Worm (Caenorhabditis elegans) whole organism, late embryonic: ENCODE results near the gene lipl-1.

Experiments
- ceh-18 ChIP-seq: sonication (generic microtip); optimal IDR thresholded peaks from 2 replicates; lab custom pipeline; 2016; ENCODE audit warnings: missing genetic modification characterization, missing compliant biosample characterization
- ceh-24 ChIP-seq: sonication (generic microtip); optimal IDR thresholded peaks from 2 replicates; lab custom pipeline; 2016; ENCODE audit warnings: mild to moderate bottlenecking, missing genetic modification characterization, missing compliant biosample characterization
- elt-2 ChIP-seq: sonication (generic microtip); optimal IDR thresholded peaks from 2 replicates; lab custom pipeline; 2016; ENCODE audit warnings: missing genetic modification reagents, missing genetic modification characterization, missing compliant biosample characterization
- eyg-1 ChIP-seq: sonication (generic microtip); optimal IDR thresholded peaks from 2 replicates; lab custom pipeline; 2016; ENCODE audit warnings: missing genotype, missing genetic modification characterization, missing compliant biosample characterization
- gmeb-2 ChIP-seq: sonication (generic microtip); optimal IDR thresholded peaks from 2 replicates; lab custom pipeline; 2016; ENCODE audit warnings: missing genetic modification characterization, inconsistent platforms, missing compliant biosample characterization
- hlh-13 ChIP-seq: fragments of 200-800 bp; sonication (Bioruptor generic); optimal IDR thresholded peaks from 2 replicates; lab custom pipeline; 2018; ENCODE audit warnings: mild to moderate bottlenecking, missing genetic modification characterization, missing compliant biosample characterization
- madf-2 ChIP-seq: sonication (generic microtip); optimal IDR thresholded peaks from 2 replicates; lab custom pipeline; 2017; ENCODE audit warnings: missing genetic modification characterization, missing compliant biosample characterization
- odd-2 ChIP-seq: sonication (generic microtip); optimal IDR thresholded peaks from 2 replicates; lab custom pipeline; 2017; ENCODE audit warnings: antibody characterized with exemption, mild to moderate bottlenecking, missing genetic modification characterization, missing compliant biosample characterization
- pqm-1 ChIP-seq: sonication (generic microtip); optimal IDR thresholded peaks from 2 replicates; lab custom pipeline; 2016; ENCODE audit warnings: missing genetic modification characterization, missing compliant biosample characterization

ce11 chrV:12895772-12896171 is 24.0 kb upstream of the lipl-1 start, which contains the start of gene ttbk-7:
- TF ChIP-seq gmeb-2 (tag; lab: Kevin White, UChicago) (no peak), hlh-13 (GFP tag; lab: Kevin White, UChicago) (no peak), elt-2 (tag; lab: Kevin White, UChicago) (no peak), madf-2 (no peak), ceh-18 (no peak), ceh-24 (tag; lab: Kevin White, UChicago) (no peak), eyg-1 (tag; lab: Kevin White, UChicago) (no peak), odd-2 (tag; lab: Kevin White, UChicago) (no peak), pqm-1 (tag; lab: Kevin White, UChicago) (no peak)
